Worm (Caenorhabditis elegans) whole organism, L4/young adult: ENCODE data around the gene F52C6.4.

ENCODE experiments used
- dao-5 ChIP-seq: sonication (generic microtip); optimal IDR thresholded peaks from 2 replicates; lab custom pipeline; 2016; ENCODE audit warnings: missing genotype, missing genetic modification characterization, moderate library complexity, missing compliant biosample characterization
- him-1 ChIP-seq: sonication (generic microtip); optimal IDR thresholded peaks from 2 replicates; lab custom pipeline; 2016; ENCODE audit warnings: missing genotype, missing genetic modification reagents, missing genetic modification characterization, missing compliant biosample characterization

ce11 chrII:1884635-1885034, 38.3 kb upstream of the F52C6.4 start, which contains the start of gene math-6:
- no peak for TF ChIP-seq dao-5 (tag; lab: Kevin White, UChicago)
- no peak for TF ChIP-seq him-1 (tag; lab: Kevin White, UChicago)
